Fruit fly (Drosophila melanogaster): Measurements from ENCODE around the gene CG3505.

The CG3505 gene

DNA sequence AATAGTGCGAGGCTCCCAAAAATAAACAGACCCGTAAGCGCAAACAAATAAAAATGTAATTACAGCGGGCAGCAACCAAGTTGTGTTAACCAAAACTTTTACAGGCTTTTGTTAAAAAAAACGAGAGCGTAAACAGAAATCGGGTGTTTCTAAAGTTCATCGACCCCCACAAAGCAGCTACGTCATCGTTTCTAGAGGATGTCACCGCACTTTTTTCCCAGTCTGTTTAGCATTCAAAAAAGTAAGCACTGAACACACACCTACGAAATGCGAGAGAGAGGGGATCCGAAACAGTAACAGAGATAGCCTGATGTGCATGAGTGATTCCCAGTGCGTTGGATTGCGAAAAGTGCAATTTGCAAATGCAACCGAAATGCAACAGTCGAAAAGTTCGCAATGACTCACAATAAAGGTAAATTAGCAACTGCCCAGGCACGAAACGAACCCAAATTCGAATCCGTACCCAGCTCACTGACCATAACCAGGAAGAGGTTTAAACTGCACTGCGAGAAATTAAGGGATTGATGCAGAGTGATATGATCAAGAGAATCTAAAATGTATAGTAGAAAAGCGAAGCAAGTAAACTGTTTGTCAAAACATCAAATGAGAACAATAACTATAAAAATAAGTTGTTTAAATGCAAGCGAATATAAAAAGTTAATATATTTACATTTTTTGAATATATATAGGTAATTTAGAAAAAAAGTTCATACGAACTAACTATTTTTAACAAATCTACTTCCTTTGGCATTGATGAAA, 34.0 kb downstream of the CG3505 start:
- TF ChIP-seq Dll (optimal IDR thresholded peaks at IDR 0.05) (no peak), CG8478 (optimal IDR thresholded peaks at IDR 0.05) (no peak), usp (GFP tag; optimal IDR thresholded peaks at IDR 0.05) (no peak), EcR (GFP tag; optimal IDR thresholded peaks at IDR 0.05) (peak; percentile 48), pan (optimal IDR thresholded peaks at IDR 0.05) (no peak)

DNA sequence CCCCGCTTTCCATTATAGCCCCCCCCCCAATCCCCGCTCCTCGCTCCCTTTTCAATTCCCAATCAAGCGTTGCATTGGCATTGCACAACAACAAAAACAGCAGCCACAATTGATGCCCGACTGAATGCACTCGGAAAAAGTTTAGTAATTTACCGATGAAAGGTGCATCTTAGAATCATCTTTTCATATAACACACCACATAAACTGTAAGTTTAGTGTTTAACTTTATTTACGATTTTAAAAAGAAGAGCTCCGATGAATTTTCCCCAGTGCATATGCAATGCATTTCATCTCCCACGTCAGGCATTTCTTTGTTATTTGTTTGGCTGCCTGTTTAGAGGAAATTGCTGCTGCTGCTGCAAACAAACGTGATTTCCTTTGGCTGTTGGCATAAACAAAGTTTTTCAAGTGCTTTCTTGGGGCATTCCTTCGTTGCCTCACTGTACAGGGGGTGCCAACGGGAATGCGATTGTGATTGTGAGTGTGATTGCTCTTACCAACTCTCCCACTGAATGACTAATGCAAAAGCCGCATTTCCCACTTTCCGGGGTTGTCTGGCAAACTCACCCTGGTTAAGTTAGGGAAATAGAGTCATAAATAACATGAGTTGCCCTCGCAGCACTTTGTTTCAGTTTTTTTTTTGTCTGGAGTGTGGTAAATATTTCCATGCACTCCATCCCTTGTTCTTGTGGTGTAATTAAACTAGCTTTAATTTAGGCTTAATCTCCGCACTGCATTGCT, 35.2 kb downstream of the CG3505 start:
- TF ChIP-seq Dll (optimal IDR thresholded peaks at IDR 0.05) (no peak), psq (optimal IDR thresholded peaks at IDR 0.05) (no peak), CG8478 (optimal IDR thresholded peaks at IDR 0.05) (no peak), EcR (GFP tag; optimal IDR thresholded peaks at IDR 0.05) (no peak), usp (GFP tag; optimal IDR thresholded peaks at IDR 0.05) (no peak), pan (optimal IDR thresholded peaks at IDR 0.05) (no peak)

DNA sequence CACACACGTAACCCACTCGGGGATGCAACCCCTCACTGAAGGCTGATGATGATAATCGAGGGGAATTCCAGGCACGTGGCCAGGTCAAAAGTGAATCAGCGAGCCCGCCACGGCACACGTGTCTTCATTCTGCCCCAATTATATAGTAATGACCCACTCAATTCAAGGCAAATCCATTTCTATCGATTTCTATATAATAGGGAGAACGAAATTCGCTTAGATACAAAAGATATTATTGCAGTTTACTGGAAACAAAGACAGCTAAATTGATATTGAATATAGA, 35.7 kb downstream of the CG3505 start:
- TF ChIP-seq psq (optimal IDR thresholded peaks at IDR 0.05) (no peak), CG8478 (optimal IDR thresholded peaks at IDR 0.05) (no peak), pan (optimal IDR thresholded peaks at IDR 0.05) (no peak), Dll (optimal IDR thresholded peaks at IDR 0.05) (no peak), EcR (GFP tag; optimal IDR thresholded peaks at IDR 0.05) (no peak), usp (GFP tag; optimal IDR thresholded peaks at IDR 0.05) (no peak)

DNA sequence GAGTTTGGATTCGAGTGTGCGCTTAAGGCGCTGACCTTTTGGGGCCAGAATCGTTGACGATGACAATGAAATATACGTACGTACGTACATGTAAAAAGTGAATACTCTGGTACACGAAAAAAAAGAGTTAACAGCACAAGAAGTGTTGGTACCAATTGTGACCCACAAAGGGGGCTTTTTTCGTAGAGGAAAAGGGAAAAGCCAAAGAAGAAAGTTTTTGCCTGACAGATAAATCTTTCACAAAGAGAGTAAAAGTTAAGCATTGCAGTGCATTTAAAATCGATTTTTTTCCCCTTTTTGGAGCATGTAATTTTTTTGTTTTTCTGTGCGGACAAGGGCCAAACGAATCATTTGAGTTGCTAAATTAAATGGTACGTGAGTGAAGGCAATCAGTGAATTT, 37.3 kb downstream of the CG3505 start:
- TF ChIP-seq pan (optimal IDR thresholded peaks at IDR 0.05): no peak
- TF ChIP-seq EcR (GFP tag; optimal IDR thresholded peaks at IDR 0.05): no peak
- no peak for TF ChIP-seq Dll (optimal IDR thresholded peaks at IDR 0.05)
- no peak for TF ChIP-seq psq (optimal IDR thresholded peaks at IDR 0.05)
- TF ChIP-seq usp (GFP tag; optimal IDR thresholded peaks at IDR 0.05): no peak
- no peak for TF ChIP-seq CG8478 (optimal IDR thresholded peaks at IDR 0.05)

DNA sequence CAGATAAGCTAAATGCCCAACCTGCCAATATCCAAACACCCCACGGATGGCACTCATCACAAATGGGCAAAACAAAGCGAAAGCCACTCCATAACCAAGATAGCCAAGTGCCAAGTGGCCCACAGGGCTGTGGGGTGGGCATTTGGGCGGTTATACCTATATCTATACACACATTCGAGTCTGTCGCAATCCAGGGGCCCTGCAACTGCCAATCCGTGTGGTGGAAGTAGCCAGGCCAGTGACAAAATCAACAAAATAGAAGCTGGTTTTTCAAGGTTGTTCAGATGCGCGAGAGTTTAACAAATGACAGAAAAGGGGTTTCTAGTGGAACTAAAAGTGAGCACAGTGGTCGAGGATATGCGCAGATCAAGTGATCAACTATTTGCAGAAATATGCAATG, 37.8 kb downstream of the CG3505 start:
- TF ChIP-seq Dll (optimal IDR thresholded peaks at IDR 0.05) (no peak), pan (optimal IDR thresholded peaks at IDR 0.05) (no peak), EcR (GFP tag; optimal IDR thresholded peaks at IDR 0.05) (no peak), usp (GFP tag; optimal IDR thresholded peaks at IDR 0.05) (no peak), CG8478 (optimal IDR thresholded peaks at IDR 0.05) (no peak), psq (optimal IDR thresholded peaks at IDR 0.05) (no peak)

DNA sequence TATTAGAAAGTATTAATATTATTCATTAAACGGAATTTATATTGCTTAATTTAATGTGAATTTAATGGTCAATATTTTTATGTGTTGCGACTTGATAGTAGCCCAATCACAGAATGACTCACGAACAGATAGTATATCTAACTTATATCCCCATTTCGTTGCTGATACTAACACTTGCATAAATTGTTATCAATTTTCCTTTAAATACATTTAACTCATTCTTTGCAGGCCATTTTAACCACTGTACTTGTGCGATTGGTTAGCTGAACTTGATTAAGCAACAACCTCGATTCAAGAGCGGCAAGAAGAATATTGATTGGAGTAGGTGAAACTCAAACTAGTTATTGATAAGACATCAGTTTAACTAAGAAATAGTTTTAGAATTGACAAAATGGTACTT, 38.4 kb downstream of the CG3505 start:
- TF ChIP-seq usp (GFP tag; optimal IDR thresholded peaks at IDR 0.05) (no peak), pan (optimal IDR thresholded peaks at IDR 0.05) (no peak), Dll (optimal IDR thresholded peaks at IDR 0.05) (no peak), EcR (GFP tag; optimal IDR thresholded peaks at IDR 0.05) (no peak)

DNA sequence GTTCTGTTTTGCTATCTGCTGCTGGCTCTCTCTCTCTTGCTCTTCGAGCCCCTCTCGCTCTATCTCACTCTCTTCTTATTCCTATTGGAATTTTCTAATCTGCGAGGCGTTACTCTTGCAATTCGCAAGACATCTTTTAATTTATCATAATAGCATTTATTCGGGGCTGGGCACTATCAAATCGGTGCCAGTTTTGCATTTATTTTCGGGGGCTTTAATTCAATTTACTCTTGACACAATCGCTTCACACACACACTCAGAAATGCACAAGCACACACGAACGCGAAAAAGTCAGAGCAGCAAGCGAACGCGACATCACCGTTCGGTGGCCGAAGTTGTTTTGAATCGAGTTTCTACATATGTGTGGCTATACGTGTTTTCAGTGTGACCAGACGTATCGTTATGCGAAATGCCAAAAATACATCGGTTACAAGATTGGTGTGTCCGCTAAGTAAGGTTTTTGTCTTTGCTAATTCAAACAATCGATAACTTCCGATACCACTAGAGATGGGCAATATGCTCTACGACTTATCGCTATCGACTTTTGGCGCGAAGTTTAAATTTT, 39.8 kb downstream of the CG3505 start, which contains the start of gene Meltrin:
Gene Meltrin, minus strand, starts transcription at position 344 of the 565 bp plus-strand sequence.
- TF ChIP-seq psq (optimal IDR thresholded peaks at IDR 0.05): no peak

DNA sequence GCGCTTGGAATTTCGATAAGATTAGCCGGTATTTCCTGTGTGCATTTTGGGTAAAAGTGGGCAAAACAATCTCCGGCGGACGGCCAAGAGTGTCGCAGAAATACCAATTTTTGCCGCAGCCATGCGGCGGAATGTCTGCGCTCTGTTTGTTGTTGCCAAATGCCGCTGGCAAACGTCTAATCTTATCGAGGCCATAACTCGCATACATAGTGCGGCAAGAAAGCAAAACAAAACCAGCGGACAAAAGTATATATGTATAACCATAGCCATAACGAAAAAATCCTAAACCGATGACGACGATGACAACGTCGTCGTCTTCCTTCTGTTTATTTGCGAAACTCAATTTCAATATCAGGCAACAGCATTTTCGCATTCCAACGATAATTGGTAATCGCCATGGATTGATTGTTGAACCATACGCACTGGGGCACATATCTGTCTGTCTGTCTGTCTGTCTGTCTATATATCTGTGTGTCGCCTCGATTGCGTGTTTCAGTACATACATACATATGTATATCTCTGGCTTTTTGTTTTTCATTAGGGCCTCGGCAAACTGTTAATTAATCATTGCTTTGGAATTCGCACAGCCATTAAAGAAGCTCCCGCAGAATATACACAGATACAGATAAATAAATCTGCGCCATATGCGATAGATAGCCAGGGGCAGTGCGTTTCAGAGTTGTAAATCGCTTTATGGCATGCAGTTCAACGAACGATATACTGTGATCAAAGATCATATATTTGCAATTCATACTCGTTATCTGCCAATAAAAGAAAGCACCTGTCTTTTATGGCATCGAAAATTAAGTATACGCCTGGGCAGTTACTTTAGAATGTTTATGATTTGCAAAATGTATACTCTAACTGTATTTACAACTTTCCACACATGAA, 46.3 kb downstream of the CG3505 start:
- TF ChIP-seq EcR (GFP tag; optimal IDR thresholded peaks at IDR 0.05): peak in 1 of 2 experiments; percentile 22
- no peak for TF ChIP-seq CG8478 (optimal IDR thresholded peaks at IDR 0.05)
- TF ChIP-seq psq (optimal IDR thresholded peaks at IDR 0.05): no peak

DNA sequence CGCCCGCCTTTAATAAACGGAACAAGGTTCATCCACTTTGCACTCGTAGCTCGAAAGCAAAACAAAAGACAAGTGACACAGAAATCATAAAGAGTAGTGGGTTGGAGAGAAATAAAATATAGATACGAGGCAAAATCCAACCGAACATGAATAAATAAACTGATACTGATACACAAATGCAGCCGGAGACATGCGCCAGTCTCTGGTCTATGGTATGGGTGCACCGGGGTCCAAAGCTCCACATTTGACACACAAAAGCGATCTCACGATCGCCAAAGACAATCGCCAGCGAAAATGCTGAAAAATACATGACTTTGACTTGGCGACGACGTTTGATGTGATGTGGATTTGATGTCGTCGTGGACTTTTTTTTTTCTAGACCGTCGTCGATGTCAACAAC, 48.0 kb downstream of the CG3505 start:
- TF ChIP-seq Dll (optimal IDR thresholded peaks at IDR 0.05) (no peak), CG8478 (optimal IDR thresholded peaks at IDR 0.05) (no peak), pan (optimal IDR thresholded peaks at IDR 0.05) (no peak), EcR (GFP tag; optimal IDR thresholded peaks at IDR 0.05) (no peak), usp (GFP tag; optimal IDR thresholded peaks at IDR 0.05) (no peak), psq (optimal IDR thresholded peaks at IDR 0.05) (no peak)

DNA sequence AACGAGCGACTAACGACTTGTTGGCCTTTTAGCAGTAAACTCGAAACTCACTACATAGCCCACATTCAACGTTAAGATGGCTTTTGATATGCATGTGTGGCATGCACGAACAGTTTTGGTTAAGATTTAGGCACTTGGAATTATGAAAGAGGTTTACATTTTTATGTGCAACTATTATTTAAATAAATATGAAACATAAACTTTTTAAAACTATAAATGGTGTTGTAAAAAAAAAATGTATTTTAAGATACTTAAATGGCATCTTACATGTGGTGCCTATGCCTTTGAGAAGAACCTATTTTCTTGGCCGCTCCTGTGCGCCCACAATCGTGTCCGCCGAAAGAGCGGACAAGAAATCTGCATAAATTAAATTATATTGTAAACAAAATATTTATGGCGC, 49.1 kb downstream of the CG3505 start:
- TF ChIP-seq usp (GFP tag; optimal IDR thresholded peaks at IDR 0.05): no peak
- TF ChIP-seq EcR (GFP tag; optimal IDR thresholded peaks at IDR 0.05): no peak
- TF ChIP-seq pan (optimal IDR thresholded peaks at IDR 0.05): no peak
- no peak for TF ChIP-seq psq (optimal IDR thresholded peaks at IDR 0.05)
- TF ChIP-seq CG8478 (optimal IDR thresholded peaks at IDR 0.05): no peak
- TF ChIP-seq Dll (optimal IDR thresholded peaks at IDR 0.05): no peak

DNA sequence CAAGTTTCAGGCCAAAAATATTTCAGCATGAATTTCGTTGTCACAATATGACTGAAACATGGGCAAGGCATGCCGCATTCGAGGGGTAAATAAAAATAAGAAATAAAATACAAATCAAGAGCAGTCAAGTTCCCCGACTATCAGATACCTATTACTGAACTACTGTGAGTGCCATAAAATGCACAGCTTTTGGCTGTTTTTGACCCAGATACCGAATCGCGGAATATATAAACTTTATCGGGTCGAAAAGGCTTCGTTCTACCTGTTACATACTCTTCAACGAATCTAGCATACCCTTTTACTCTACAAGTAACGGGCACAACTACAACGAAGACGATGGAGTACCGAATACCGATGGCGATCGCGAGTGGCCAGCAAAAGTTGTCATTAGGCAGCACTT, 49.6 kb downstream of the CG3505 start:
- no peak for TF ChIP-seq psq (optimal IDR thresholded peaks at IDR 0.05)
- peak; percentile 75 for TF ChIP-seq pan (optimal IDR thresholded peaks at IDR 0.05)
- TF ChIP-seq EcR (GFP tag; optimal IDR thresholded peaks at IDR 0.05): no peak
- no peak for TF ChIP-seq CG8478 (optimal IDR thresholded peaks at IDR 0.05)
